Worm (Caenorhabditis elegans) whole organism, L2 larva: ENCODE data around the gene emg-1.
A peak's percentile ranks its signal among the peaks of the same experiment; 100 is the strongest.

Experiments used
- C34F6.9 ChIP-seq: fragments of 150-350 bp; optimal IDR thresholded peaks from 2 replicates; lab custom pipeline; 2014; ENCODE audit warnings: missing biosample characterization, missing genetic modification characterization
- F13H6.1 ChIP-seq: sonication (generic microtip); optimal IDR thresholded peaks from 2 replicates; lab custom pipeline; 2016; ENCODE audit warnings: missing genetic modification characterization, missing compliant biosample characterization
- R02D3.7 ChIP-seq: fragments of 150-350 bp; optimal IDR thresholded peaks from 2 replicates; lab custom pipeline; 2014; ENCODE audit warnings: missing biosample characterization, missing genetic modification characterization
- Y55F3AM.14 ChIP-seq: fragments of 200-800 bp; sonication (Bioruptor generic); optimal IDR thresholded peaks from 2 replicates; lab custom pipeline; 2018; ENCODE audit warnings: mild to moderate bottlenecking, missing genetic modification characterization, missing compliant biosample characterization
- ZK546.5 ChIP-seq: sonication (generic microtip); optimal IDR thresholded peaks from 2 replicates; lab custom pipeline; 2017; ENCODE audit warnings: missing biosample characterization, missing genetic modification characterization
- alr-1 ChIP-seq: fragments of 150-350 bp; optimal IDR thresholded peaks from 2 replicates; lab custom pipeline; 2014; ENCODE audit warnings: missing biosample characterization, missing genetic modification characterization
- aly-2 ChIP-seq: fragments of 150-350 bp; optimal IDR thresholded peaks from 2 replicates; lab custom pipeline; 2014; ENCODE audit warnings: missing biosample characterization, missing genetic modification characterization
- blmp-1 ChIP-seq: sonication (generic microtip); optimal IDR thresholded peaks from 2 replicates; lab custom pipeline; 2017; ENCODE audit warnings: missing genetic modification characterization, mild to moderate bottlenecking, missing compliant biosample characterization, antibody characterized with exemption, moderate library complexity; ENCODE audit not compliant: insufficient read depth
- ceh-16 ChIP-seq: fragments of 150-350 bp; optimal IDR thresholded peaks from 2 replicates; lab custom pipeline; 2014; ENCODE audit warnings: missing biosample characterization, missing genetic modification characterization
- ceh-82 ChIP-seq: fragments of 150-350 bp; optimal IDR thresholded peaks from 2 replicates; lab custom pipeline; 2014; ENCODE audit warnings: missing biosample characterization, missing genetic modification characterization
- crh-2 ChIP-seq: sonication (generic microtip); optimal IDR thresholded peaks from 2 replicates; lab custom pipeline; 2017; ENCODE audit warnings: missing biosample characterization, missing genetic modification characterization
- dmd-4 ChIP-seq: sonication (generic microtip); optimal IDR thresholded peaks from 2 replicates; lab custom pipeline; 2017; ENCODE audit warnings: missing biosample characterization, missing genetic modification characterization
- egl-27 ChIP-seq: sonication (generic microtip); optimal IDR thresholded peaks from 3 replicates; lab custom pipeline; 2017; ENCODE audit warnings: missing biosample characterization, missing genetic modification reagents, missing genetic modification characterization
- elt-1 ChIP-seq: fragments of 150-350 bp; optimal IDR thresholded peaks from 2 replicates; lab custom pipeline; 2014; ENCODE audit warnings: missing biosample characterization, missing genetic modification characterization
- fos-1 ChIP-seq: fragments of 150-350 bp; optimal IDR thresholded peaks from 2 replicates; lab custom pipeline; 2014; ENCODE audit warnings: missing biosample characterization, missing genetic modification characterization
- gmeb-1 ChIP-seq: fragments of 150-350 bp; optimal IDR thresholded peaks from 2 replicates; lab custom pipeline; 2014; ENCODE audit warnings: missing biosample characterization, missing genetic modification characterization
- lin-11 ChIP-seq: fragments of 150-350 bp; sonication (generic microtip); optimal IDR thresholded peaks from 2 replicates; lab custom pipeline; 2014; ENCODE audit warnings: missing biosample characterization, missing genetic modification characterization, inconsistent platforms, mixed read lengths
- lsy-2 ChIP-seq, 2 experiments: fragments of 150-350 bp in 1 of 2; sonication (generic microtip) in 1 of 2; optimal IDR thresholded peaks; 2 replicates each; lab custom pipeline; 2014 to 2017; ENCODE audit warnings: missing biosample characterization in 2 of 2, missing genetic modification characterization in 2 of 2
- mab-5 ChIP-seq: fragments of 150-350 bp; optimal IDR thresholded peaks from 2 replicates; lab custom pipeline; 2014; ENCODE audit warnings: missing biosample characterization, missing genetic modification characterization
- mbf-1 ChIP-seq: sonication (generic microtip); optimal IDR thresholded peaks from 2 replicates; lab custom pipeline; 2017; ENCODE audit warnings: missing biosample characterization, missing genetic modification characterization
- mdl-1 ChIP-seq, 2 experiments: fragments of 150-350 bp in 1 of 2; sonication (generic microtip) in 1 of 2; optimal IDR thresholded peaks; 2 replicates each; lab custom pipeline; 2017; ENCODE audit warnings: missing biosample characterization in 2 of 2, missing genetic modification characterization in 2 of 2
- nhr-10 ChIP-seq: sonication (generic microtip); optimal IDR thresholded peaks from 2 replicates; lab custom pipeline; 2017; ENCODE audit warnings: missing biosample characterization, missing genetic modification characterization
- nhr-11 ChIP-seq: fragments of 150-350 bp; optimal IDR thresholded peaks from 2 replicates; lab custom pipeline; 2014; ENCODE audit warnings: missing biosample characterization, missing genetic modification characterization
- nhr-129 ChIP-seq: fragments of 150-350 bp; optimal IDR thresholded peaks from 2 replicates; lab custom pipeline; 2014; ENCODE audit warnings: missing biosample characterization, missing genetic modification characterization
- nhr-21 ChIP-seq: fragments of 150-350 bp; optimal IDR thresholded peaks from 2 replicates; lab custom pipeline; 2014; ENCODE audit warnings: missing biosample characterization, missing genetic modification characterization
- nhr-23 ChIP-seq: fragments of 150-350 bp; optimal IDR thresholded peaks from 2 replicates; lab custom pipeline; 2014; ENCODE audit warnings: missing biosample characterization, missing genetic modification reagents, missing genetic modification characterization
- nhr-237 ChIP-seq: fragments of 150-350 bp; optimal IDR thresholded peaks from 2 replicates; lab custom pipeline; 2014; ENCODE audit warnings: missing biosample characterization, missing genetic modification characterization
- nhr-25 ChIP-seq: fragments of 150-350 bp; sonication (generic microtip); optimal IDR thresholded peaks from 3 replicates; lab custom pipeline; 2014; ENCODE audit warnings: missing biosample characterization, missing genetic modification characterization
- nhr-6 ChIP-seq: fragments of 150-350 bp; optimal IDR thresholded peaks from 2 replicates; lab custom pipeline; 2014; ENCODE audit warnings: missing biosample characterization, missing genetic modification characterization
- nhr-77 ChIP-seq: fragments of 150-350 bp; optimal IDR thresholded peaks from 2 replicates; lab custom pipeline; 2014; ENCODE audit warnings: missing biosample characterization, missing genetic modification characterization
- peb-1 ChIP-seq: fragments of 150-350 bp; optimal IDR thresholded peaks from 2 replicates; lab custom pipeline; 2014; ENCODE audit warnings: missing biosample characterization, missing genetic modification characterization
- sem-4 ChIP-seq: fragments of 150-350 bp; optimal IDR thresholded peaks from 2 replicates; lab custom pipeline; 2014; ENCODE audit warnings: missing biosample characterization, missing genetic modification reagents, missing genetic modification characterization
- skn-1 ChIP-seq: sonication (generic microtip); optimal IDR thresholded peaks from 2 replicates; lab custom pipeline; 2017; ENCODE audit warnings: missing biosample characterization, missing genetic modification characterization
- sma-9 ChIP-seq, 2 experiments: fragments of 150-350 bp in 1 of 2; sonication (generic microtip) in 1 of 2; optimal IDR thresholded peaks; 2 replicates each; lab custom pipeline; 2014 to 2016; ENCODE audit warnings: missing genetic modification characterization in 2 of 2, mild to moderate bottlenecking in 1 of 2, missing biosample characterization in 1 of 2, missing compliant biosample characterization in 1 of 2, missing genetic modification reagents in 1 of 2, moderate library complexity in 1 of 2
- snpc-4 ChIP-seq: fragments of 150-350 bp; optimal IDR thresholded peaks from 2 replicates; lab custom pipeline; 2014; ENCODE audit warnings: missing biosample characterization, missing genetic modification characterization
- unc-39 ChIP-seq: fragments of 150-350 bp; optimal IDR thresholded peaks from 2 replicates; lab custom pipeline; 2014; ENCODE audit warnings: missing biosample characterization, missing genetic modification characterization
- unc-55 ChIP-seq: fragments of 150-350 bp; sonication (generic microtip); optimal IDR thresholded peaks from 3 replicates; lab custom pipeline; 2014; ENCODE audit warnings: missing biosample characterization, missing genetic modification reagents, missing genetic modification characterization
- unc-62 ChIP-seq: fragments of 150-350 bp; optimal IDR thresholded peaks from 2 replicates; lab custom pipeline; 2014; ENCODE audit warnings: missing biosample characterization, missing genetic modification reagents, missing genetic modification characterization
- ztf-1 ChIP-seq: fragments of 200-800 bp; sonication (Bioruptor generic); conservative IDR thresholded peaks from 2 replicates; pipeline ENCODE4 v1.3.6; 2022; ENCODE audit warnings: missing genetic modification characterization, missing compliant biosample characterization
- ztf-4 ChIP-seq: fragments of 150-350 bp; optimal IDR thresholded peaks from 2 replicates; lab custom pipeline; 2014; ENCODE audit warnings: missing biosample characterization, missing genetic modification characterization

emg-1 gene

ce11 chrIII:10631870-10632509 is 17.3 kb upstream of the emg-1 start:
- TF ChIP-seq mab-5 (tag; lab: Kevin White, UChicago), result peak; percentile 51
- TF ChIP-seq nhr-25 (tag; lab: Kevin White, UChicago), result peak; percentile 27
- TF ChIP-seq gmeb-1, result no peak

DNA sequence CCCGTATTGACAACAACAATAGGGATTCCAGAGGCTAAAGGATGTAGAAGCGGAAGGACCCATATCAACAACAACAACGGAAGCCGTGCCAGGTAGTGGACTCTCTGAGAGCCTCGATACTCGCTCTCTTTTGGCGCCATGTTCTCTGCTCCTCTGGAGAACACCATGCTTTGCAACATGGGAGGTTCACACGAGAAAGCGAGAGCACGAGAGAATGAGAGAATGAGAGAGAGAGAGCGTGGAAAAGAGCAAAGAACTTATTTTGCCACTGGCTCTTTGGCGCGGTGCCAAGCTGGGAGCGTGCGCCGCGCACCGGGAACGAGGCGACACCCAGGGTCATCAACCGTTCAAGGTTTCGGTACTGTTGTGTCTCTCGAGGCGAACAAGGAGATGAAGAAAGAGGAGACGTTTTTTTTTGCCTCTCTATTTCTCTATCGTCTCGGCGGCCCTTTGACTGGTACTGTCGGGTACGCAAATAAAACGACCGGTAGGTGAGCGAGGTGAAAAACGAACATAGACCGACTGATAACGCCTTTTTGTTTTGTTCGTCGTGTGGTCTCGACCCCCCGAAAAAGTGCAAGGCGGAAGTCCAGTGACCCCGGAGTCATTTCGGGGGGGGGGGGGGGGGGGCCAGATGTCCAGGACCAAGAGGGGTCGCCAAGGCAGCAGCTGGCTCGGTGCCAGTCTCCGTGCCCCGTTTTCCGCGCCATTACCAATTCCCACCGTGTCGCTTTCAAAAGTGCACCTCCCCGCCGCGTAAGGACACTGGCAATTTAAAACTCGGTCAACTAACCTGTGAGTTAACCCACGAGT is 16.5 kb upstream of the emg-1 start, which contains the start of gene Y39A1A.10:
Y39A1A.10 (plus strand) TSS at position 139 of the 813 bp plus-strand sequence.
- no peak for TF ChIP-seq blmp-1 (tag; lab: Kevin White, UChicago)
- TF ChIP-seq mdl-1 (tag; optimal IDR thresholded peaks at IDR 0.05; lab: Kevin White, UChicago), result peak in 1 of 2 experiments; percentile 77
- no peak for TF ChIP-seq elt-1 (tag; lab: Kevin White, UChicago)
- no peak for TF ChIP-seq alr-1 (tag; lab: Kevin White, UChicago)
- no peak for TF ChIP-seq dmd-4
- TF ChIP-seq C34F6.9 (tag; lab: Kevin White, UChicago), result peak; percentile 48
- peak in 1 of 2 experiments; percentile 54 for TF ChIP-seq lsy-2 (tag; optimal IDR thresholded peaks at IDR 0.05; lab: Kevin White, UChicago)
- peak; percentile 61 for TF ChIP-seq sma-9 (GFP tag; optimal IDR thresholded peaks at IDR 0.05; lab: Kevin White, UChicago)
- no peak for TF ChIP-seq sma-9 (tag; optimal IDR thresholded peaks at IDR 0.05; lab: Kevin White, UChicago)
- peak; percentile 44 for TF ChIP-seq nhr-25 (tag; lab: Kevin White, UChicago)
- peak; percentile 28 for TF ChIP-seq crh-2
- no peak for TF ChIP-seq nhr-10 (tag; lab: Kevin White, UChicago)
- TF ChIP-seq ceh-16 (tag; lab: Kevin White, UChicago), result no peak
- TF ChIP-seq ceh-82 (tag; lab: Kevin White, UChicago), result no peak
- TF ChIP-seq F13H6.1 (tag; lab: Kevin White, UChicago), result peak; percentile 44
- peak; percentile 28 for TF ChIP-seq fos-1
- peak; percentile 25 for TF ChIP-seq lin-11 (tag; lab: Kevin White, UChicago)
- no peak for TF ChIP-seq snpc-4 (tag; lab: Kevin White, UChicago)
- TF ChIP-seq nhr-129 (tag; lab: Kevin White, UChicago), result peak; percentile 12

DNA sequence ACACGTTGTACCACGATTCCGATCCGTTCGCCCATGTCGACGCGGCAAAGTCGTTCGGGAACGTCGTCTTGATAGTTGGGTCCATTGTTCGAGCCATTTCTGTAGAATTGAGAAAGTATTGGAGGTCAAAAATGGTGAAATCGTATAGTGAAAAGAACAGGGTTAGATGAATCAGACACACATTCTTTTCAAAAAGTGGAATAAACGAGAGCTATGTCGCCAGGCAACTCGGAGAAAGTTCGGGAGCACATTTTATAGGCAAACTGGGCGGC is 16.0 kb upstream of the emg-1 start, which contains the start of gene Y39A1A.9:
Y39A1A.9 (minus strand) TSS at position 99 of the 272 bp plus-strand sequence.
- no peak for TF ChIP-seq egl-27
- TF ChIP-seq nhr-77 (tag; lab: Kevin White, UChicago), result no peak
- TF ChIP-seq sem-4 (tag; lab: Kevin White, UChicago), result no peak
- no peak for TF ChIP-seq snpc-4 (tag; lab: Kevin White, UChicago)
- no peak for TF ChIP-seq sma-9 (GFP tag; optimal IDR thresholded peaks at IDR 0.05; lab: Kevin White, UChicago)
- TF ChIP-seq sma-9 (tag; optimal IDR thresholded peaks at IDR 0.05; lab: Kevin White, UChicago), result no peak
- TF ChIP-seq alr-1 (tag; lab: Kevin White, UChicago), result no peak
- no peak for TF ChIP-seq ceh-16 (tag; lab: Kevin White, UChicago)
- TF ChIP-seq aly-2 (tag; lab: Kevin White, UChicago), result no peak
- TF ChIP-seq gmeb-1, result no peak
- TF ChIP-seq skn-1, result no peak
- TF ChIP-seq nhr-23, result no peak

- TF ChIP-seq ztf-4 (tag; lab: Kevin White, UChicago) (peak; percentile 72), elt-1 (tag; lab: Kevin White, UChicago) (no peak), nhr-237 (no peak), ceh-82 (tag; lab: Kevin White, UChicago) (peak; percentile 83), egl-27 (peak; percentile 89), lin-11 (tag; lab: Kevin White, UChicago) (peak; percentile 91), aly-2 (tag; lab: Kevin White, UChicago) (no peak), nhr-25 (tag; lab: Kevin White, UChicago) (peak; percentile 89), gmeb-1 (peak; percentile 54), nhr-11 (tag; lab: Kevin White, UChicago) (no peak), peb-1 (tag; lab: Kevin White, UChicago) (no peak), Y55F3AM.14 (GFP tag; lab: Kevin White, UChicago) (peak; percentile 93), F13H6.1 (tag; lab: Kevin White, UChicago) (peak; percentile 97), mdl-1 (tag; optimal IDR thresholded peaks at IDR 0.05; lab: Kevin White, UChicago) (peak; percentile 71 to 87), nhr-6 (tag; lab: Kevin White, UChicago) (peak; percentile 54), snpc-4 (tag; lab: Kevin White, UChicago) (peak; percentile 67), nhr-77 (tag; lab: Kevin White, UChicago) (no peak), sem-4 (tag; lab: Kevin White, UChicago) (peak; percentile 87), mbf-1 (tag; lab: Kevin White, UChicago) (no peak), unc-62 (peak; percentile 67), unc-55 (GFP tag; lab: Kevin White, UChicago) (peak; percentile 96), ZK546.5 (tag; lab: Kevin White, UChicago) (peak; percentile 17), nhr-129 (tag; lab: Kevin White, UChicago) (peak; percentile 86), lsy-2 (tag; optimal IDR thresholded peaks at IDR 0.05; lab: Kevin White, UChicago) (peak; percentile 64 to 88), nhr-21 (tag; lab: Kevin White, UChicago) (peak; percentile 87), nhr-23 (no peak), skn-1 (no peak), alr-1 (tag; lab: Kevin White, UChicago) (no peak), sma-9 (GFP tag; optimal IDR thresholded peaks at IDR 0.05; lab: Kevin White, UChicago) (peak; percentile 94), sma-9 (tag; optimal IDR thresholded peaks at IDR 0.05; lab: Kevin White, UChicago) (no peak), ztf-1 (GFP tag; lab: Robert Waterston, UW) (no peak), R02D3.7 (tag; lab: Kevin White, UChicago) (no peak), ceh-16 (tag; lab: Kevin White, UChicago) (peak; percentile 92), fos-1 (peak; percentile 73), unc-39 (tag; lab: Kevin White, UChicago) (no peak), C34F6.9 (tag; lab: Kevin White, UChicago) (peak; percentile 85)
These were observed 15.3 kb upstream of the emg-1 start for ce11 chrIII:10634034-10634433.
